Fruit fly (Drosophila melanogaster) whole organism, embryonic: ENCODE results near the gene CG9586.
A peak's percentile ranks its signal among the peaks of the same experiment; 100 is the strongest.

Experiments
- Aef1 ChIP-seq: fragments of 200-800 bp; sonication (Bioruptor generic); IDR thresholded peaks from 3 replicates; pipeline ENCODE4 v1.3.6; 2022; ENCODE audit warnings: missing biosample characterization, missing genetic modification characterization
- B-H1 ChIP-seq: fragments of 200-800 bp; sonication (Bioruptor generic); IDR thresholded peaks from 3 replicates; pipeline ENCODE4 v1.3.6; 2022; ENCODE audit warnings: missing biosample characterization, missing genetic modification characterization
- CG10267 ChIP-seq: fragments of 200-800 bp; sonication (Bioruptor generic); optimal IDR thresholded peaks from 2 replicates; lab custom pipeline; 2018; ENCODE audit warnings: missing biosample characterization, mild to moderate bottlenecking, missing genetic modification characterization, moderate library complexity
- CG11398 ChIP-seq: fragments of 200-800 bp; sonication (Bioruptor generic); optimal IDR thresholded peaks from 2 replicates; lab custom pipeline; 2016; ENCODE audit warnings: missing biosample characterization, missing genetic modification characterization
- CG11560 ChIP-seq: fragments of 200-800 bp; sonication (Bioruptor generic); IDR thresholded peaks from 3 replicates; pipeline ENCODE4 v1.3.6; 2022; ENCODE audit warnings: missing biosample characterization, missing genetic modification characterization
- CG12219 ChIP-seq: fragments of 200-800 bp; sonication (Bioruptor generic); optimal IDR thresholded peaks from 3 replicates; lab custom pipeline; 2018; ENCODE audit warnings: missing biosample characterization, mild to moderate bottlenecking, missing genetic modification characterization
- CG13424 ChIP-seq: fragments of 200-800 bp; sonication (Bioruptor generic); optimal IDR thresholded peaks from 2 replicates; lab custom pipeline; 2019; ENCODE audit warnings: missing biosample characterization, mild to moderate bottlenecking, missing genetic modification characterization, moderate library complexity
- CG15269 ChIP-seq: fragments of 200-800 bp; sonication (Bioruptor generic); optimal IDR thresholded peaks from 2 replicates; lab custom pipeline; 2018; ENCODE audit warnings: missing biosample characterization, mild to moderate bottlenecking, missing genetic modification characterization, moderate library complexity
- CG18011 ChIP-seq: fragments of 200-800 bp; sonication (Bioruptor generic); optimal IDR thresholded peaks from 2 replicates; lab custom pipeline; 2017; ENCODE audit warnings: missing biosample characterization, missing genetic modification characterization, mild to moderate bottlenecking, moderate library complexity, missing genotype
- CG2129 ChIP-seq: fragments of 200-800 bp; sonication (Bioruptor generic); IDR thresholded peaks from 2 replicates; pipeline ENCODE4 v1.3.6; 2022; ENCODE audit warnings: missing biosample characterization, missing genetic modification characterization; ENCODE audit not compliant: partially characterized antibody
- CG32532 ChIP-seq: fragments of 200-800 bp; sonication (Bioruptor generic); IDR thresholded peaks from 2 replicates; pipeline ENCODE4 v1.3.6; 2022; ENCODE audit warnings: missing biosample characterization, missing genetic modification characterization
- CG3726 ChIP-seq: fragments of 200-800 bp; sonication (Bioruptor generic); IDR thresholded peaks from 3 replicates; pipeline ENCODE4, ENCODE4 v1.3.6; 2022; ENCODE audit warnings: missing biosample characterization, missing genetic modification characterization
- CG4328 ChIP-seq: fragments of 200-800 bp; sonication (Bioruptor generic); optimal IDR thresholded peaks from 3 replicates; lab custom pipeline; 2017; ENCODE audit warnings: missing biosample characterization, missing genetic modification reagents, missing genetic modification characterization
- CG4854 ChIP-seq: fragments of 200-800 bp; sonication (Bioruptor generic); optimal IDR thresholded peaks from 2 replicates; lab custom pipeline; 2016; ENCODE audit warnings: missing biosample characterization, missing genetic modification characterization, inconsistent platforms
- CG6254 ChIP-seq: fragments of 200-800 bp; sonication (Bioruptor generic); optimal IDR thresholded peaks from 3 replicates; lab custom pipeline; 2017; ENCODE audit warnings: mild to moderate bottlenecking, missing biosample characterization, missing genetic modification reagents, missing genetic modification characterization
- CG6683 ChIP-seq: fragments of 200-800 bp; sonication (Bioruptor generic); optimal IDR thresholded peaks from 2 replicates; lab custom pipeline; 2017; ENCODE audit warnings: missing biosample characterization, mild to moderate bottlenecking, missing genetic modification characterization, missing genetic modification reagents
- CG6765 ChIP-seq: fragments of 200-800 bp; sonication (Bioruptor generic); optimal IDR thresholded peaks from 3 replicates; lab custom pipeline; 2017; ENCODE audit warnings: missing biosample characterization, mild to moderate bottlenecking, missing genetic modification characterization
- CG6791 ChIP-seq: fragments of 200-800 bp; sonication (Bioruptor generic); IDR thresholded peaks from 3 replicates; pipeline ENCODE4 v1.3.6; 2022; ENCODE audit warnings: missing biosample characterization, missing genetic modification characterization; ENCODE audit not compliant: partially characterized antibody
- CG7372 ChIP-seq: fragments of 200-800 bp; sonication (Bioruptor generic); IDR thresholded peaks from 2 replicates; pipeline ENCODE4 v1.3.6; 2022; ENCODE audit warnings: missing biosample characterization, missing genetic modification characterization
- CG7786 ChIP-seq: fragments of 200-800 bp; sonication (Bioruptor generic); optimal IDR thresholded peaks from 2 replicates; lab custom pipeline; 2016; ENCODE audit warnings: missing biosample characterization, missing genetic modification characterization
- CG8924 ChIP-seq: fragments of 200-800 bp; optimal IDR thresholded peaks from 3 replicates; lab custom pipeline; 2019; ENCODE audit warnings: missing biosample characterization, mild to moderate bottlenecking, missing genetic modification characterization, moderate library complexity
- Chrac-16 ChIP-seq: fragments of 200-800 bp; sonication (Bioruptor generic); optimal IDR thresholded peaks from 3 replicates; lab custom pipeline; 2016; ENCODE audit warnings: missing biosample characterization, missing genetic modification characterization
- D19A ChIP-seq: fragments of 200-800 bp; optimal IDR thresholded peaks from 3 replicates; lab custom pipeline; 2019; ENCODE audit warnings: missing biosample characterization, mild to moderate bottlenecking, missing genetic modification characterization, moderate library complexity
- Dad ChIP-seq: fragments of 200-800 bp; sonication (Bioruptor generic); optimal IDR thresholded peaks from 3 replicates; lab custom pipeline; 2016; ENCODE audit warnings: missing biosample characterization, missing genetic modification characterization
- Elba2 ChIP-seq: fragments of 200-800 bp; sonication (Bioruptor generic); optimal IDR thresholded peaks from 3 replicates; lab custom pipeline; 2016; ENCODE audit warnings: missing biosample characterization, missing genetic modification characterization
- Ets97D ChIP-seq: fragments of 200-800 bp; sonication (Bioruptor generic); optimal IDR thresholded peaks from 3 replicates; lab custom pipeline; 2016; ENCODE audit warnings: missing biosample characterization, missing genetic modification characterization
- Fer2 ChIP-seq: fragments of 200-800 bp; sonication (Bioruptor generic); optimal IDR thresholded peaks from 2 replicates; lab custom pipeline; 2018; ENCODE audit warnings: missing biosample characterization, mild to moderate bottlenecking, missing genetic modification characterization, moderate library complexity
- Gug ChIP-seq: fragments of 200-800 bp; sonication (Bioruptor generic); IDR thresholded peaks from 4 replicates; pipeline ENCODE4 v1.3.6; 2022; ENCODE audit warnings: missing biosample characterization, missing genetic modification characterization
- HLHmδ ChIP-seq: fragments of 200-800 bp; sonication (Bioruptor generic); optimal IDR thresholded peaks from 2 replicates; lab custom pipeline; 2018; ENCODE audit warnings: missing biosample characterization, mild to moderate bottlenecking, missing genetic modification characterization, moderate library complexity
- HmgD ChIP-seq: fragments of 200-800 bp; sonication (Bioruptor generic); optimal IDR thresholded peaks from 3 replicates; lab custom pipeline; 2016; ENCODE audit warnings: missing biosample characterization, missing genetic modification characterization
- Hr39 ChIP-seq: fragments of >200 bp; optimal IDR thresholded peaks from 2 replicates; lab custom pipeline; 2017
- PHDP ChIP-seq: fragments of 200-800 bp; sonication (Bioruptor generic); optimal IDR thresholded peaks from 3 replicates; lab custom pipeline; 2018; ENCODE audit warnings: missing biosample characterization, mild to moderate bottlenecking, missing genetic modification characterization, moderate library complexity
- Side ChIP-seq: fragments of 200-800 bp; sonication (Bioruptor generic); optimal IDR thresholded peaks from 2 replicates; lab custom pipeline; 2016; ENCODE audit warnings: missing biosample characterization, missing genetic modification characterization
- Xbp1 ChIP-seq: fragments of 200-800 bp; sonication (Bioruptor generic); optimal IDR thresholded peaks from 3 replicates; lab custom pipeline; 2016; ENCODE audit warnings: missing biosample characterization, mild to moderate bottlenecking, missing genetic modification characterization
- bab2 ChIP-seq: fragments of 200-800 bp; sonication (Bioruptor generic); optimal IDR thresholded peaks from 2 replicates; lab custom pipeline; 2016; ENCODE audit warnings: missing biosample characterization, missing genetic modification characterization
- chif ChIP-seq, 2 experiments: fragments of 200-800 bp; sonication (Bioruptor generic); optimal IDR thresholded peaks; 3 replicates each; lab custom pipeline; 2016; ENCODE audit warnings: missing biosample characterization in 2 of 2, missing genetic modification characterization in 2 of 2
- dati ChIP-seq: fragments of 200-800 bp; sonication (Bioruptor generic); IDR thresholded peaks from 2 replicates; pipeline ENCODE4 v1.3.6; 2022; ENCODE audit warnings: missing biosample characterization, missing genetic modification characterization
- eve ChIP-seq, 2 experiments: fragments of >200 bp; optimal IDR thresholded peaks; 2 replicates each; lab custom pipeline; 2017; ENCODE audit warnings: missing biosample characterization in 2 of 2, missing genetic modification characterization in 2 of 2
- fd96Cb ChIP-seq: fragments of 200-800 bp; sonication (Bioruptor generic); optimal IDR thresholded peaks from 2 replicates; lab custom pipeline; 2018; ENCODE audit warnings: missing biosample characterization, mild to moderate bottlenecking, missing genetic modification characterization, moderate library complexity
- grn ChIP-seq: fragments of 200-800 bp; sonication (Bioruptor generic); optimal IDR thresholded peaks from 3 replicates; lab custom pipeline; 2017; ENCODE audit warnings: missing biosample characterization, missing genetic modification characterization
- gsb-n ChIP-seq: fragments of 200-800 bp; sonication (Bioruptor generic); optimal IDR thresholded peaks from 3 replicates; lab custom pipeline; 2018; ENCODE audit warnings: missing biosample characterization, mild to moderate bottlenecking, missing genetic modification characterization
- her ChIP-seq: fragments of 200-800 bp; sonication (Bioruptor generic); optimal IDR thresholded peaks from 2 replicates; lab custom pipeline; 2016; ENCODE audit warnings: missing biosample characterization, missing genetic modification characterization
- hkb ChIP-seq, 2 experiments: fragments of 200-800 bp in 1 of 2; fragments of >200 bp in 1 of 2; sonication (Bioruptor generic) in 1 of 2; IDR thresholded peaks in 1 of 2; optimal IDR thresholded peaks in 1 of 2; 2 replicates each; pipeline versions ENCODE4 v1.3.6 to Lab custom; 2017 to 2022; ENCODE audit warnings: missing biosample characterization in 1 of 2, missing genetic modification characterization in 1 of 2
- hth ChIP-seq: fragments of >200 bp; optimal IDR thresholded peaks from 2 replicates; lab custom pipeline; 2017; ENCODE audit warnings: inconsistent platforms
- jigr1 ChIP-seq: fragments of 200-800 bp; sonication (Bioruptor generic); IDR thresholded peaks from 3 replicates; pipeline ENCODE4 v1.3.6; 2022; ENCODE audit warnings: missing biosample characterization, missing genetic modification characterization
- odd ChIP-seq: fragments of 200-800 bp; sonication (Bioruptor generic); optimal IDR thresholded peaks from 2 replicates; lab custom pipeline; 2017; ENCODE audit warnings: missing biosample characterization, mild to moderate bottlenecking, missing genetic modification characterization
- sc ChIP-seq, 3 experiments: fragments of >200 bp in 2 of 3; fragments of 200-800 bp in 1 of 3; sonication (Bioruptor generic) in 1 of 3; optimal IDR thresholded peaks; 2 replicates in 2 of 3; 3 replicates in 1 of 3; lab custom pipeline; 2017; ENCODE audit warnings: mild to moderate bottlenecking in 1 of 3, missing biosample characterization in 1 of 3, missing genetic modification characterization in 1 of 3, missing genetic modification reagents in 1 of 3
- sens-2 ChIP-seq: fragments of 200-800 bp; sonication (Bioruptor generic); IDR thresholded peaks from 2 replicates; pipeline ENCODE4 v1.3.6; 2022; ENCODE audit warnings: missing biosample characterization, missing genetic modification characterization
- slbo ChIP-seq: fragments of 200-800 bp; sonication (Bioruptor generic); IDR thresholded peaks from 2 replicates; pipeline ENCODE4 v1.3.6; 2022; ENCODE audit warnings: missing biosample characterization, missing genetic modification characterization
- tna ChIP-seq: fragments of 200-800 bp; sonication (Bioruptor generic); IDR thresholded peaks from 2 replicates; pipeline ENCODE4 v1.3.6; 2022; ENCODE audit warnings: missing biosample characterization, missing genetic modification characterization; ENCODE audit not compliant: partially characterized antibody
- twi ChIP-seq: fragments of 200-800 bp; optimal IDR thresholded peaks from 2 replicates; lab custom pipeline; 2019; ENCODE audit warnings: missing biosample characterization, mild to moderate bottlenecking, missing genetic modification characterization, moderate library complexity

The CG9586 gene

DNA sequence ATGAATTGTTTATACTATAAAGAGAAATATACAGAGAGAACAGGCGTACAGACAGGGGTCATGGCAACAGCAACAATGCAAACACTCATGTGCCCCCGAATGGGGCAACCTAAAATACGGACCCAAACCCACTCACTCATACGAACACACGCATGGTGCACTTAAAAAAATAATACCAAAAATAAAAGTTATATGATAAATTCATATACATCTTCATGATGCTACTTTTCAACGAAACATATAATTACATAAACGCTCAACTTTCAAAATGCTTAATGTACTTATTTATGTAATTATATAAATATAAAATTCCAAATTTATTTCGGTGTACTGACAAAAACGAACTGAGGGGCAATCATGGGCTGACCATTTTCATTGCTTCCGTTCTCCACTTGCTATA, 33.1 kb downstream of the CG9586 start (continued):
- TF ChIP-seq CG6254 (peak; percentile 82), CG32532 (GFP tag; lab: Robert Waterston, UW) (peak; percentile 65), CG7372 (no peak), CG6765 (GFP tag; lab: Kevin White, UChicago) (no peak), Fer2 (peak; percentile 28), CG13424 (tag; lab: Kevin White, UChicago) (peak; percentile 81), CG8924 (peak; percentile 85), sc (optimal IDR thresholded peaks at IDR 0.05; lab: Kevin White, UChicago) (no peak), sc (GFP tag; optimal IDR thresholded peaks at IDR 0.05; lab: Kevin White, UChicago) (peak; percentile 61), CG3726 (GFP tag; lab: Robert Waterston, UW) (0 out of 3 replicates have a peak, but pooled peaks have one; percentile 40), tna (GFP tag; lab: Robert Waterston, UW) (no peak), hth (lab: Kevin White, UChicago) (no peak), PHDP (tag; lab: Kevin White, UChicago) (peak; percentile 82), odd (GFP tag; lab: Kevin White, UChicago) (peak; percentile 44), CG4854 (GFP tag; lab: Kevin White, UChicago) (no peak), HmgD (GFP tag; lab: Kevin White, UChicago) (no peak), B-H1 (GFP tag; lab: Robert Waterston, UW) (peak; percentile 67; the same call in 2 of the 3 replicates), slbo (GFP tag; lab: Robert Waterston, UW) (peak; percentile 45), Side (GFP tag; lab: Kevin White, UChicago) (no peak), fd96Cb (tag; lab: Kevin White, UChicago) (peak; percentile 81), Dad (GFP tag; lab: Kevin White, UChicago) (no peak), HLHmδ (GFP tag; lab: Kevin White, UChicago) (no peak), D19A (tag; lab: Kevin White, UChicago) (peak; percentile 82), Elba2 (GFP tag; lab: Kevin White, UChicago) (no peak), CG10267 (tag; lab: Kevin White, UChicago) (peak; percentile 79), CG12219 (GFP tag; lab: Kevin White, UChicago) (peak; percentile 36), chif (GFP tag; optimal IDR thresholded peaks at IDR 0.05; lab: Kevin White, UChicago) (no peak), CG11560 (tag; lab: Robert Waterston, UW) (no peak), CG18011 (GFP tag; lab: Kevin White, UChicago) (no peak), her (GFP tag; lab: Kevin White, UChicago) (no peak), Hr39 (lab: Kevin White, UChicago) (no peak), CG11398 (no peak), CG6791 (no peak), CG6683 (GFP tag; lab: Kevin White, UChicago) (peak; percentile 32), Ets97D (GFP tag; lab: Kevin White, UChicago) (no peak), Aef1 (GFP tag; lab: Robert Waterston, UW) (peak; percentile 55; the same call in 1 of the 3 replicates), twi (peak; percentile 66), CG2129 (GFP tag; lab: Robert Waterston, UW) (no peak), gsb-n (tag; lab: Kevin White, UChicago) (peak; percentile 93), Chrac-16 (peak; percentile 55), dati (GFP tag; lab: Robert Waterston, UW) (peak; percentile 36; the same call in 1 of the 2 replicates), hkb (optimal IDR thresholded peaks at IDR 0.05; lab: Kevin White, UChicago) (no peak), hkb (GFP tag; IDR thresholded peaks at IDR 0.05; lab: Robert Waterston, UW) (peak; percentile 79), bab2 (no peak), sens-2 (GFP tag; lab: Robert Waterston, UW) (no peak), eve (GFP tag; optimal IDR thresholded peaks at IDR 0.05; lab: Kevin White, UChicago) (peak in 1 of 2 experiments; percentile 79), jigr1 (no peak), grn (no peak), CG4328 (GFP tag; lab: Kevin White, UChicago) (peak; percentile 28), Xbp1 (GFP tag; lab: Kevin White, UChicago) (peak; percentile 71), CG7786 (GFP tag; lab: Kevin White, UChicago) (no peak), Gug (GFP tag; lab: Robert Waterston, UW) (no peak), CG15269 (peak; percentile 76)
